Fruit fly (Drosophila melanogaster) whole organism, adult: ENCODE results near the gene CG43095.

Source experiments
- CG11617 ChIP-seq: fragments of 200-800 bp; sonication (Bioruptor generic); optimal IDR thresholded peaks from 2 replicates; lab custom pipeline; 2017; ENCODE audit warnings: mild to moderate bottlenecking, missing biosample characterization, missing genetic modification reagents, missing genetic modification characterization
- CG1620 ChIP-seq: fragments of 200-800 bp; sonication (Bioruptor generic); optimal IDR thresholded peaks from 2 replicates; lab custom pipeline; 2016; ENCODE audit warnings: missing biosample characterization, missing genetic modification characterization
- CG5204 ChIP-seq: fragments of 200-800 bp; sonication (Bioruptor generic); optimal IDR thresholded peaks from 2 replicates; lab custom pipeline; 2016; ENCODE audit warnings: missing biosample characterization, missing genetic modification characterization
- Hr96 ChIP-seq: fragments of 200-800 bp; sonication (Bioruptor generic); optimal IDR thresholded peaks from 2 replicates; lab custom pipeline; 2016; ENCODE audit warnings: missing biosample characterization, missing genetic modification characterization

DNA sequence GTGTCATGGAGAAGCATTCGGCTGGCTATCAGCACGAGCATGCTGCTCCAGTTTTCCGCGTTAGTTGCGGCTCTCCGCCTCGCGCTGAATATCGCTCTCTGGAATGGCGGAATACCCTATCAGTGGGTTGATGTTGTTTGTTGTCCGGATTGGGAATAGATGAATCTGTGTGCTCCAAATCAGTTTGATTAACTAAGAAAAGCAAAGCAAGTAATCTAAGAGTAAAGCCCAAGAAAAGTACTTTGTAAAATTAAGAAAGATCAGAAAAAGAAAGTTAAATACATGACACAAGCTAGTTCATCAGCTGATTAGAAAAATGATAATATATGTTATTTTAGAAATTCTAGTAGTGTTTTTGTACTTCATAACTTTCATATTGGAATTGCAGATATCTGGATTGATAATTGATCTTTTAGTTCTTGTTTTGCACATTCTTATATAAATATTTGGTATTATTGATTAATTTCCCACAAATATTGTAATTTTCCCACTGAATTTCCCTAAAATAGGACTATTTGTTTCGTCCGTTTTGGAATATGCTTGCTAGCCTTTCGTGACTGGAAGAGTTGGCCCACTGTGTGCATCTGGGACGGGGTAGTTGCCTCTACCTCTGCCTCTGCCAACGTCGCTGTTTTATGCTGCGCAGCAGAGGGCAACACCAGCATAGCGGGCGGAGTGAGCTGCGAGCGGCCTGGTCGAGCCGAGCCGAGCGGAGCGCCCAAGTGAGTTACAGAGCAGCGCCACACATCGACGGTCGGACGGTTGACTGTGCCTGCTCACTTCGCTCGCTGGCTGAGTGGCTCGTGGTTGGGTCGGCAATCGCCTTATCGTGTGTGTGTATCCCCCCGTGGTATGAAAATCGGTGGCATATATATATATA, 17.4 kb downstream of the CG43095 start:
- TF ChIP-seq CG11617 (GFP tag; lab: Kevin White, UChicago) (peak; percentile 42), CG1620 (GFP tag; lab: Kevin White, UChicago) (no peak), Hr96 (GFP tag; lab: Kevin White, UChicago) (peak; percentile 24), CG5204 (GFP tag; lab: Kevin White, UChicago) (peak; percentile 37)
